Fruit fly (Drosophila melanogaster): ENCODE data around the gene CG4199.

DNA sequence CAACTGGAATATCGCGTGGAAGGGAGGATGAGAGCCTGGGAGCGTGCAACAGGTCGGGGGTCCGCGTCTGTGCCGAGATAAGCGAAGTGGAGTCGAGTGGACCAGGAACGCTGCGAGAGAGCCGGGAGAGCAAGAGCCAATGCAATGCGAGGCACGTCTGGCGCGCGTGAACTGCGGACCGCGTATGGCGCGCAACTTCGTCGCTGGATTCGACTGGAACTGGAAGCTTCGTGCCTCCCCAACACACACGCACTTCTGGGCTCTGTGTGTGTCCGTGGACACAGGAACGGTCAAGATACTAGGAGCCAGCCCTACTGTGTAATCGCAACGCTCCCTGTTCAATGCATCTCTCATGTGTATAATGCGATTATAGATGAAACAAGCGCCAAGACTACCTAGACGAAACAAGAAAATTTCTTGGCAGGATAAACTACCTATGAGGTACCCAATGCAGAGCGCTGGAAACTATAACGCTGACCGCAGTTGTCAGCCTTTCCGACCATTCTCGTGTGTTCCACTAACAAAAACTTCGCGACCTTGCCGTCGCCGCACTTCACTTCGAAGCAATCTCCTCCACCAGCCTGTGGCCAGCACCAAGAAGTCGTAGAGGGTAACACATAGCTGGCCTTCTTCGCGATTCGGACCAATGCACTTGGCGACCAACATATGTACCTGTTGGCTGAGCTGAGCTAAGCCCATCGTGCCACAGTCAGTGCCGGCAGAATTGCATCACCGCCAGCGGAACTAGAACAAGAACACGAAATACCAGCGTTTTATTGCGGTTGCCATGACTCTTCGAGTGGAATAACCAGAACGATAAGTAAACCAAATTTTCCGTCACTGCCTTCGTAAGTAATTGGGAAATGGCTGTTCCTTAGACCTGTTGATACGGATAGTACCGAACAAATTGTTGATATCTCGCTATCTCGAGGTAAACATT lies 1.1 kb downstream of the CG4199 start, which contains the start of gene Rtca:
- TF ChIP-seq CG4496 (GFP tag; IDR thresholded peaks at IDR 0.05) (peak; percentile 91), fd96Ca (GFP tag; IDR thresholded peaks at IDR 0.05) (peak; percentile 91), Pif1B (GFP tag; optimal IDR thresholded peaks at IDR 0.05) (peak; percentile 82), CG17806 (tag; optimal IDR thresholded peaks at IDR 0.05) (peak; percentile 86), Ets98B (GFP tag; IDR thresholded peaks at IDR 0.05) (peak; percentile 80), CG12605 (GFP tag; IDR thresholded peaks at IDR 0.05) (peak; percentile 81), D1 (tag; optimal IDR thresholded peaks at IDR 0.05) (no peak), Snoo (tag; optimal IDR thresholded peaks at IDR 0.05) (peak; percentile 82), CG9948 (tag; optimal IDR thresholded peaks at IDR 0.05) (peak; percentile 88), CG8301 (tag; optimal IDR thresholded peaks at IDR 0.05) (peak; percentile 90), CG32121 (GFP tag; IDR thresholded peaks at IDR 0.05) (peak; percentile 81), rn (GFP tag; IDR thresholded peaks at IDR 0.05) (peak; percentile 66), Pif1A (GFP tag; optimal IDR thresholded peaks at IDR 0.05) (peak; percentile 90)

Measured in whole organism, pupa.